Worm (Caenorhabditis elegans) whole organism, L2 larva: ENCODE measurements around the gene T25E12.14.

Experiments
- F13H6.1 ChIP-seq: sonication (generic microtip); optimal IDR thresholded peaks from 2 replicates; lab custom pipeline; 2016; ENCODE audit warnings: missing genetic modification characterization, missing compliant biosample characterization
- ZK546.5 ChIP-seq: sonication (generic microtip); optimal IDR thresholded peaks from 2 replicates; lab custom pipeline; 2017; ENCODE audit warnings: missing biosample characterization, missing genetic modification characterization
- alr-1 ChIP-seq: fragments of 150-350 bp; optimal IDR thresholded peaks from 2 replicates; lab custom pipeline; 2014; ENCODE audit warnings: missing biosample characterization, missing genetic modification characterization
- aly-2 ChIP-seq: fragments of 150-350 bp; optimal IDR thresholded peaks from 2 replicates; lab custom pipeline; 2014; ENCODE audit warnings: missing biosample characterization, missing genetic modification characterization
- egl-27 ChIP-seq: sonication (generic microtip); optimal IDR thresholded peaks from 3 replicates; lab custom pipeline; 2017; ENCODE audit warnings: missing biosample characterization, missing genetic modification reagents, missing genetic modification characterization
- fos-1 ChIP-seq: fragments of 150-350 bp; optimal IDR thresholded peaks from 2 replicates; lab custom pipeline; 2014; ENCODE audit warnings: missing biosample characterization, missing genetic modification characterization
- nhr-12 ChIP-seq: fragments of 150-350 bp; optimal IDR thresholded peaks from 2 replicates; lab custom pipeline; 2014; ENCODE audit warnings: missing biosample characterization, missing genetic modification characterization
- nhr-237 ChIP-seq: fragments of 150-350 bp; optimal IDR thresholded peaks from 2 replicates; lab custom pipeline; 2014; ENCODE audit warnings: missing biosample characterization, missing genetic modification characterization
- snpc-4 ChIP-seq: fragments of 150-350 bp; optimal IDR thresholded peaks from 2 replicates; lab custom pipeline; 2014; ENCODE audit warnings: missing biosample characterization, missing genetic modification characterization
- unc-55 ChIP-seq: fragments of 150-350 bp; sonication (generic microtip); optimal IDR thresholded peaks from 3 replicates; lab custom pipeline; 2014; ENCODE audit warnings: missing biosample characterization, missing genetic modification reagents, missing genetic modification characterization
- ztf-1 ChIP-seq: fragments of 200-800 bp; sonication (Bioruptor generic); conservative IDR thresholded peaks from 2 replicates; pipeline ENCODE4 v1.3.6; 2022; ENCODE audit warnings: missing genetic modification characterization, missing compliant biosample characterization
- ztf-11 ChIP-seq: sonication (generic microtip); optimal IDR thresholded peaks from 2 replicates; lab custom pipeline; 2017; ENCODE audit warnings: missing biosample characterization, missing genetic modification characterization

ce11 chrV:16679981-16680380, 47.0 kb upstream of the T25E12.14 start, which contains the start of gene srw-44:
- TF ChIP-seq F13H6.1 (tag; lab: Kevin White, UChicago) (no peak), ztf-11 (tag; lab: Kevin White, UChicago) (no peak), fos-1 (tag; lab: Kevin White, UChicago) (no peak), ZK546.5 (tag; lab: Kevin White, UChicago) (no peak), egl-27 (tag; lab: Kevin White, UChicago) (no peak), snpc-4 (tag; lab: Kevin White, UChicago) (no peak), unc-55 (GFP tag; lab: Kevin White, UChicago) (no peak), aly-2 (no peak), nhr-12 (tag; lab: Kevin White, UChicago) (no peak), alr-1 (no peak), ztf-1 (no peak), nhr-237 (tag; lab: Kevin White, UChicago) (no peak)
